Worm (Caenorhabditis elegans): Measurements from ENCODE around the gene oac-30.
A peak's percentile ranks its signal among the peaks of the same experiment; 100 is the strongest.
"Not testable (repeated sequence)": the region's sequence is repeated elsewhere in the genome, so short reads cannot be mapped to it uniquely, and the experiment has no call there.

oac-30 gene

DNA sequence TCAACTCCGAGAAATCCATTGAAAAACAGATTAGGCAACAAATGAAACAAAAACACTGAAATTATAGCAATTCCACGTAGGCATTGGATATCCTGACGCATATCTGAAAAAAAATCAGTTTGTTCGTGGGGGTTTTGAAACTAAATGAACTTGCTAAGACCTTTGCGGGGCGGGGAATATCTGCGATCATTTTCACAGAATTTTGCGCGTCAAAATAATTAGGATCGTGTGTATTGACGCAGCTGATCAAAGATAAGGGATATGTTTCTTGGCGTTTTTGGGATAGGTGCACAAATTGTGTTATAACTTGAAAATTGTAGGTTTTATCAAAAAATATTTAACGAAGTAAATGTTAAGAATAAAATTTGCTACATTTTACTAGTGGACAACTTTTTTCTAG lies at the start of gene oac-30:
Gene oac-30 (minus strand): TSS at position 101 of the 400 bp plus-strand sequence.
- TF ChIP-seq W03F9.2 (tag; optimal IDR thresholded peaks at IDR 0.05) = no peak
- TF ChIP-seq him-1 (tag; optimal IDR thresholded peaks at IDR 0.05) = no peak
- no peak for TF ChIP-seq dao-5 (tag; optimal IDR thresholded peaks at IDR 0.05)

DNA sequence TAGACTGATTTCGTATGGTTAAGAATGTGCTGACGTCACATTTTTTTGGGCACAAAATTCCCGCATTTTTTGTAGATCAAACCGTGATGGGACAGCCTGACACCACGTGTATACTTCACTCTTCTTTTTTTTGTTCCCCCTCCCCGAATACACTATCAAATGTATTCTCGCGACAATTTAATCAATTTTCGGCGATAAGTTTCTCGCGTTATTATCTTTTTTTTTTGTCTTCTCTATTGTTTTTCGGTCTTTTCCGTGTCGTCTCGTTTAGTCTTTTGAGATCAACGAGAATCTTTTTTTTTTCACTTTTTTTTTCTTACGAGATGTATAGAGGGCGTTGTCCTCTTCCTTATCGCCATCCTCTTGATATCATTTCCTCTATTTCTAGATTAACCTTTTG lies 48.6 kb upstream of the oac-30 start:
- TF ChIP-seq dao-5 (tag; optimal IDR thresholded peaks at IDR 0.05) (no peak), him-1 (tag; optimal IDR thresholded peaks at IDR 0.05) (no peak), W03F9.2 (tag; optimal IDR thresholded peaks at IDR 0.05) (no peak)

DNA sequence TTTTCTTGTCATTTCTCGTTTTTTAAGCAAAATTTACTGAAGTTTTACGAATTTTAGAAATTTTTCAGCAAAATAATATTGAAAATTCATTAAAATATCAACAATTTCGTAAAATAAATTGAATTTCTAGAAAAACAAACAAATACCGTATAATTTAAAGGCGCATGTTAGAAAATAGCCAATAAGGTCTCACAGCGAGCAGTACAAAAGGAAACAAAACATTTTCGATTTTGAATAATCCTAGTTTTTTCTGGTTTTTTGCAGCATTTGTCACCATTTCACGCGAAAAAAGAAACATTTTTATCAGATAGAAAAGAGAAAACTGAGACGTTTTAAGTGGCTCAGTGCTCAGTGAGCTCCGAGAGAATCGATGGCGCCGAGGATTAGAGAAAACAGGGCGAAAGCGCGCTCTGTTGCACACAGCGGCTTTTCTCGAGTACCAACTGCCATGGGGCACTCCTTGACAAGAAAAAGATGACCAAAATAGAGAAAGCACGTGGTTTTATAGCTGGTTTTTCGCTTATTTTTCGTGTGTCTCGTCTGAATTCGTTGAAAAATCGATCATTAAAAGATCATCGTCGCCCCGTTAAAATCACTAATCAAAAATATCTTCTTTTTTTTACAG lies 43.3 kb upstream of the oac-30 start, which contains the start of the genes alh-6 and fcho-1:
Gene alh-6 (minus strand): TSS at position 242 of the 625 bp plus-strand sequence.
Gene fcho-1 (plus strand): TSS at position 624 of the 625 bp plus-strand sequence.
- no peak for TF ChIP-seq dao-5 (tag; optimal IDR thresholded peaks at IDR 0.05)
- TF ChIP-seq W03F9.2 (tag; optimal IDR thresholded peaks at IDR 0.05) = peak; percentile 10
- no peak for TF ChIP-seq him-1 (tag; optimal IDR thresholded peaks at IDR 0.05)

DNA sequence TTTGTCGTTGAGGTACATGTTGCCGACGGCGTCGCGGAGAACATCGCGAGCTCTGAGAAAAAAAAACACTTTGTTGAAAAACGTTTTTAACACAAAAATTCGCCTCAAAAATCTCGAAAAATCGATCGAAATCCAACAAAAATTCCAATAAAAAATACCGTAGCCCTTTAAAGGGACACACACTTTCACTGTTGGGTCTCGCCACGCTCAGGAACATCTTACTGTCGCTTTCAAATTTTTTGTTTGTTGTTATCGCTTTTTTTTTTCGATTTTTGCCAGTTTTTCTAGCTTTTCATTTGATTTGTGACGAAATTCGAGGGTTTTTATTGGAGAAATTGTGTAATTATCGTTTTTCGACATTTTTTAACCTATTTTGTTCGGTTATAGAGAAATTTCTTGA lies 39.9 kb upstream of the oac-30 start:
- no peak for TF ChIP-seq him-1 (tag; optimal IDR thresholded peaks at IDR 0.05)
- peak; percentile 34 for TF ChIP-seq W03F9.2 (tag; optimal IDR thresholded peaks at IDR 0.05)

DNA sequence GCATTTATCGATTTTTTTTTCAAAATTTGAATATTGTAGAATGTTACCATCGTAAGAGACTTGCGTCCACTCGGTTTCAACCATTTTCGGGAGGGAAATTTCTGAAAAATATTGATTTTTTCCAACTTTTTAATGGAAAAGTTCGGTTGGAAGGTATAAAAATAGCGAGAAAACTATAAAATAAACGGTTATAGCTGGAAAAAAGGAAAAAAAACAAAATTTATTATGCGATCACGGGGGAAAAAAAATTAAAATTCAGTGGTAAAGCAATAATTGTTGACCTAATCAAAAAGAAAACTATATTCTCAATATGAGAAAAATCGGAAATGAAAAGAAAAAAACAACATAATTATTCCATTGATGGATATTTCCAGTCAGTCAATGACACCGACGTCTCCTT lies 39.3 kb upstream of the oac-30 start, which contains the start of gene emc-2:
Gene emc-2 (minus strand): TSS at position 101 of the 400 bp plus-strand sequence.
- no peak for TF ChIP-seq him-1 (tag; optimal IDR thresholded peaks at IDR 0.05)
- TF ChIP-seq dao-5 (tag; optimal IDR thresholded peaks at IDR 0.05) = no peak
- no peak for TF ChIP-seq W03F9.2 (tag; optimal IDR thresholded peaks at IDR 0.05)

DNA sequence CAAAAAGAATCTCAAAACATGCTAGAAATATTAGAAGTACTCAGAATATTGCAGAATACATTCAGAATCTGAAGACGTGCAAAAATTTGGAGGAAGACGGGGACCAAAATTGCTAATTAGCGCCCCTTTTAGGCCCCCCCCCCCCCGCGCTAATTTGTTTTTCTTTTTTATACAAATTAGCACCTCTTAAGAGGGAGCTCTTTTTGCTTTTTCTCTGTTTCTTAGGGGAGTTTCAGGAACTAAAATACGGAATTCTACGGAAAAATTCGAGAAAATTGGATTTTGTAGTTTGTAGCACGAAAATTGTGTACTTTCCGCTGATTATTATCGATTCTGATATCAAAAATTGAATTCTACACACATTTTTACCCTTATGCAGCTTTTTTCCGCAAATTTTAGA lies 34.9 kb upstream of the oac-30 start, which contains the start of gene glb-31:
Gene glb-31 (minus strand): TSS at position 101 of the 400 bp plus-strand sequence.
- TF ChIP-seq dao-5 (tag; optimal IDR thresholded peaks at IDR 0.05) (no peak), W03F9.2 (tag; optimal IDR thresholded peaks at IDR 0.05) (no peak), him-1 (tag; optimal IDR thresholded peaks at IDR 0.05) (no peak)

DNA sequence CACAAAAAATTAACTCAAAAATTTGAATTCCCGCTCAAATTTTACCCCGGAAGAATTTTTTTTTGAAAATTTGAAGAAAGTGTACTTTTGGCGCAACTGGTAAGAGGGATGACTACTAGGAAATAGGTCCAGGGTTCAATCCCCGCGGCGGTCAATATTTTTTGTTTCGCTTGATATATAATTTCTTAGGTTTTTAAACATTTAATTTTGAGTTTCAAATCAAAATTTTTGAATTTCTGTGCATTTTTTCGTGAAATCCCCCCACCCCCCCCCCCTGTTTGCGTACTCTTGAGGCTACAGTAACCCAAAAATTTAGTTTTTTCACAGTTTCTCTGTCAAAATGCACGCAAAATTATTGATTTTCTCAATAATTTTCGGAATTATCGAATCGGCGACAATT lies 31.5 kb upstream of the oac-30 start, which contains the start of gene Y57G7A.1:
Gene Y57G7A.1 (plus strand): TSS at position 301 of the 400 bp plus-strand sequence.
- TF ChIP-seq him-1 (tag; optimal IDR thresholded peaks at IDR 0.05) (no peak), dao-5 (tag; optimal IDR thresholded peaks at IDR 0.05) (no peak), W03F9.2 (tag; optimal IDR thresholded peaks at IDR 0.05) (no peak)

DNA sequence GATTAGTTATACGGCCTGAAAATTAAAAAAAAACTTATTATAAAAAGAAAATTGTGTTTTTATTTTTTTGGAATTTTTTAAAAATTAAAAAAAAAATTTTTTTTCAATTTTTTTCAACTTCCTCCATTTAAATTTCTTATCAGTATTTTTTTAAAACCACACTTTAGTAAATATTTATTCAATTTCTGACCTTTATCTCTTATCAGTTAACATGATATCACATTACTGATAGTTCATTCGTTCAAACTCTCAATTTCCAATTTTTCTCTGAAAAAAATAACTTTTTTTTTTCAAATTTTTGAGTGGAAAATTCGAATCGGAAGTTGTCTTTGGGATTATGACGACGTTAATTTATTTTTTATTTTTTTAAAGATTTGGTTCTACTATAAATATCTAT lies 31.0 kb upstream of the oac-30 start:
- TF ChIP-seq him-1 (tag; optimal IDR thresholded peaks at IDR 0.05) = no peak
- no peak for TF ChIP-seq dao-5 (tag; optimal IDR thresholded peaks at IDR 0.05)
- no peak for TF ChIP-seq W03F9.2 (tag; optimal IDR thresholded peaks at IDR 0.05)

DNA sequence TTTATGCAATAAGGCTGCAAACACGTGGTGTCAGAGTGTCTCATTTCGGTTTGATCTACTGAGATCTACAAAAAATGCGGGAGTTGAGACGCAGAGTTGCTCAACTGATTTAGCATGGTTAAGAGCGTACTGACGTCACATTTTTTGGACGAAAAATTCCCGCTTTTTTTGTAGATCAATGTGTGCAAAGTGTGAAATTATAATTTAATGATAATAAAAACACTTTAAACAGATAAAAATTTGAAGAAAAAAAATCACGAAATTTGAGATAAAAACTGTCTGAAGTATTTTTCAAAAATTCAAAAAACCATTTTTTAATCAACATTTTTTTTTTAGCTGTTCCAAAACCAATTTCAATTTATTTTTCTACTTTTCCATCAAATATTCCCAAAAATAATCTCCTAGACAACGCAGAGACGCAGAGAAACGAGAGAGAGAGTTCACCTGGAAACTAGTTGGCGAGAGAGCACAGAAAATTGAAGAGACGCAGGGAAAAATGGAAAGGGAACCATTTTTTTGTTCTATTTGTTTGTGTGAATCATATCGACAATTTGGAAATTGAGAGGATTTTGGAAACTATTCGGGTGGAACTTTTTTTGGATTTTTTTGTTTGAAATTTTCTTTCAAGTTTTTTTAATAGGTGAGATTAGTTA lies 30.5 kb upstream of the oac-30 start:
- TF ChIP-seq W03F9.2 (tag; optimal IDR thresholded peaks at IDR 0.05) = no peak
- no peak for TF ChIP-seq him-1 (tag; optimal IDR thresholded peaks at IDR 0.05)
- no peak for TF ChIP-seq dao-5 (tag; optimal IDR thresholded peaks at IDR 0.05)

DNA sequence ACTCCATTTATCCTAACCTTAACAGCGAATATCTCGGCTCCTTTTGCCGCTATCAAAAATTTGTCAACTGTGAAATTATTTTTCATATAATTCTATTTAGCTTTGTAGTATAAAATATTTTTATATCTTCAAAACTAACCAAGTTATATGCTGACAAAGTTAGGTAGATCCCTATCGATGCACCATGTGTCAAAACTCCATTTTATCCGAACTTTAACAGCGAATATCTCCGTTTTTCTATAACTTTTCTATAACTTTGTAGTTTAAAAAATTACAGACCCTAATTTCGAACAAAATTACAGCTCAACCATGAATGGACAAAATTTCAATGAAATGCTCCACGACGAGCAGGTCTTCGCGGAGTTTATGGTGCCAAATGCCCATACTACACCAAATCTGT lies 29.1 kb upstream of the oac-30 start, which contains the start of gene Y57G7A.2:
Gene Y57G7A.2 (plus strand): TSS at position 301 of the 400 bp plus-strand sequence.
- TF ChIP-seq W03F9.2 (tag; optimal IDR thresholded peaks at IDR 0.05) = no peak

DNA sequence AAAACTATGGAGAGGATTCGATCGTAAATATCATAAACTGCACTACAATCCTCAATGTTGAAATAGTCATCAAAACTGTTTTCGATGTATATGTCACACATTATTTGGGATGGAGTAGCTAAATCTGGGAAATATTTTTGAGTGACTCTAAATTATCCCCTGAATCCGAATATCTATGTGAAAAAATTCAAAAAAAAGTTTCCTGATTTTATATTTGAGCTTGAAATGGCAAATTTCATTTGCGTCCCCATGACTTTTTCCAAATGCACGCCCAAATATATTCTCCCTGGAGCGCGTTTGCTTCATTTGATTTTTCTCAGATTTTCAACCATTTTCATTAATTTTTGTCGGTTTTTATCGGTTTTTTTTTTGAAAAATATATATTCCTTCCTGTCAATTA lies 26.5 kb upstream of the oac-30 start, which contains the start of gene srz-64:
Gene srz-64 (minus strand): TSS at position 101 of the 400 bp plus-strand sequence.
- TF ChIP-seq him-1 (tag; optimal IDR thresholded peaks at IDR 0.05) (no peak), dao-5 (tag; optimal IDR thresholded peaks at IDR 0.05) (no peak), W03F9.2 (tag; optimal IDR thresholded peaks at IDR 0.05) (no peak)

DNA sequence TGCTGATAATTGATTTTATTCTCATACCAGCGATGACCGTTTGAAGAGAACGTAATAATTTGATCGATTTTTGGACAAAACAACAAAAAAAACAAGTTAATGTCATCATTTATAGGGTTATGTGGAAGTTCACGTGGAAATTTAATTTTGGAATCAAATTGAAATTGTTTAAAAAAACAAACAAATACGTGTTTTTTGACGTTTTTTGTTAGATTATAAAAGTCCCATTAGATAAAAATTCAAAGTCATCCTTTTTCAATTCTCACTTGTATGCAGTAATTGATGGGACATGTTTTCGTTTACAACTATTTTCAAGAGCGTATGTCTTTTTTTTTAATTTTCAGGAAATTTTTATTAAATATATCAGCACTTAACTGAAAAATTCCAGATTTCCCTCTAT lies 18.8 kb upstream of the oac-30 start, which contains the start of the genes Y57G7A.6 and Y57G7A.3:
Gene Y57G7A.6 (minus strand): TSS at position 101 of the 400 bp plus-strand sequence.
Gene Y57G7A.3 (plus strand): TSS at position 269 of the 400 bp plus-strand sequence.
- TF ChIP-seq W03F9.2 (tag; optimal IDR thresholded peaks at IDR 0.05) (no peak), dao-5 (tag; optimal IDR thresholded peaks at IDR 0.05) (no peak), him-1 (tag; optimal IDR thresholded peaks at IDR 0.05) (no peak)

DNA sequence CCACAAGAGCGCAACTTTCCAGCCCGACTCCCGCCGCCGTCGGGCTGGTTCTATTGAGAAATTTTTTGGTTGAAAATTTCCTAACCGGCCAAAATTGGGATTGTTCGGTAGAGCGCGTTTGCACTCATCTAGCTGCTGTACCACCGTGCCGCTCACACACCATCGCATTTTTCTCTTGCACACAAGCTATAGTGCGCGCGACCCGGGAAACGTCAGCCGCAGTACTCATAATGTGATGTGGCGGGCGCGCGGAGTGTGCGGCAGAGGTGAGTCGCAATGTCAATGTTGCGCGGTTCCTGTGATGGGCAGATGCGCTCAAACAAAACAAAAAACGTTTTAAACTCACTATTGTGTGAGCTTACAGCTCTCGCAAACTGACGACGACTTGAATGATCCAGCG lies 18.3 kb upstream of the oac-30 start:
- TF ChIP-seq dao-5 (tag; optimal IDR thresholded peaks at IDR 0.05) = no peak
- no peak for TF ChIP-seq him-1 (tag; optimal IDR thresholded peaks at IDR 0.05)
- TF ChIP-seq W03F9.2 (tag; optimal IDR thresholded peaks at IDR 0.05) = no peak

DNA sequence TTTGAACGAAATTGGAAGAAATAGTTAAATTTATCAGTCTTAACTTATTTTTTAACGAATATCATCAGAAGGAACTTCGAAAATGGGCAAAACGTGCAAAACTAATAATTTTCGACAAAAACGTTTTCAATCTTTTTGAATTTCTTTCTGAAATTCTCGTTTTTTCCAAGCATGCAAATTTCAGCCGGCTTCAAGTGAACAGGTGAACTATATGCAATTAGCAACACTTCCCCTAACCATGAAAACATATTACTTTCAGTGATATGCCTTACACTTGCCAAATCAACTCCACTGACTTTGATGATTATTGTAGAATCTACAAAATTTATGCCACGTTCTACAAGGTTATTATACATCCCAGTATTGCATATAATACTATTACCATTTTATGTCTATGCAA lies 11.7 kb upstream of the oac-30 start, which contains the start of gene srz-63:
Gene srz-63 (plus strand): TSS at position 301 of the 400 bp plus-strand sequence.
- TF ChIP-seq W03F9.2, dao-5, him-1 (tag; optimal IDR thresholded peaks at IDR 0.05): not testable (repeated sequence)

Data from whole organism, L4/young adult.